Worm (Caenorhabditis elegans) whole organism, late embryonic: Measurements from ENCODE around the gene ceh-79.

Source experiments
- C08G9.2 ChIP-seq: sonication (generic microtip); optimal IDR thresholded peaks from 2 replicates; lab custom pipeline; 2016; ENCODE audit warnings: mild to moderate bottlenecking, missing genetic modification characterization, moderate library complexity, missing compliant biosample characterization
- C38D4.7 ChIP-seq: fragments of 200-800 bp; sonication (Bioruptor generic); optimal IDR thresholded peaks from 2 replicates; lab custom pipeline; 2018; ENCODE audit warnings: mild to moderate bottlenecking, missing genetic modification characterization, moderate library complexity, missing compliant biosample characterization
- F13H6.1 ChIP-seq: sonication (generic microtip); optimal IDR thresholded peaks from 2 replicates; lab custom pipeline; 2016; ENCODE audit warnings: missing genetic modification characterization, missing compliant biosample characterization
- K09A11.1 ChIP-seq: sonication (generic microtip); optimal IDR thresholded peaks from 2 replicates; lab custom pipeline; 2017; ENCODE audit warnings: antibody characterized with exemption, mild to moderate bottlenecking, missing genetic modification characterization, missing compliant biosample characterization; ENCODE audit not compliant: insufficient read depth
- T23F11.4 ChIP-seq: fragments of 200-800 bp; sonication (Bioruptor generic); optimal IDR thresholded peaks from 2 replicates; lab custom pipeline; 2018; ENCODE audit warnings: mild to moderate bottlenecking, missing genetic modification characterization, missing compliant biosample characterization
- Y22D7AL.16 ChIP-seq: sonication (generic microtip); optimal IDR thresholded peaks from 2 replicates; lab custom pipeline; 2016; ENCODE audit warnings: missing genetic modification characterization, missing compliant biosample characterization
- ama-1 ChIP-seq: fragments of 150-350 bp; optimal IDR thresholded peaks from 2 replicates; lab custom pipeline; 2014
- ceh-14 ChIP-seq: sonication (generic microtip); optimal IDR thresholded peaks from 2 replicates; lab custom pipeline; 2016; ENCODE audit warnings: missing genotype, missing genetic modification characterization, missing compliant biosample characterization
- ceh-30 ChIP-seq: fragments of 150-350 bp; optimal IDR thresholded peaks from 2 replicates; lab custom pipeline; 2014; ENCODE audit warnings: missing biosample characterization, missing genetic modification characterization
- ceh-31 ChIP-seq: sonication (generic microtip); optimal IDR thresholded peaks from 2 replicates; lab custom pipeline; 2016; ENCODE audit warnings: missing genetic modification characterization, missing compliant biosample characterization
- ceh-34 ChIP-seq: sonication (generic microtip); optimal IDR thresholded peaks from 2 replicates; lab custom pipeline; 2016; ENCODE audit warnings: mild to moderate bottlenecking, missing genetic modification characterization, missing compliant biosample characterization
- ceh-48 ChIP-seq: sonication (generic microtip); optimal IDR thresholded peaks from 2 replicates; lab custom pipeline; 2016; ENCODE audit warnings: missing genetic modification characterization, inconsistent platforms, missing compliant biosample characterization
- ceh-6 ChIP-seq: fragments of 200-800 bp; sonication (Bioruptor generic); optimal IDR thresholded peaks from 2 replicates; lab custom pipeline; 2018; ENCODE audit warnings: mild to moderate bottlenecking, missing genetic modification characterization, missing compliant biosample characterization
- ceh-9 ChIP-seq: sonication (generic microtip); optimal IDR thresholded peaks from 2 replicates; lab custom pipeline; 2016; ENCODE audit warnings: mild to moderate bottlenecking, missing genetic modification characterization, inconsistent platforms, missing compliant biosample characterization
- elt-2 ChIP-seq: sonication (generic microtip); optimal IDR thresholded peaks from 2 replicates; lab custom pipeline; 2016; ENCODE audit warnings: missing genetic modification reagents, missing genetic modification characterization, missing compliant biosample characterization
- ets-4 ChIP-seq: sonication (generic microtip); optimal IDR thresholded peaks from 2 replicates; lab custom pipeline; 2016; ENCODE audit warnings: missing genetic modification characterization, missing compliant biosample characterization
- eyg-1 ChIP-seq: sonication (generic microtip); optimal IDR thresholded peaks from 2 replicates; lab custom pipeline; 2016; ENCODE audit warnings: missing genotype, missing genetic modification characterization, missing compliant biosample characterization
- fax-1 ChIP-seq: sonication (generic microtip); optimal IDR thresholded peaks from 2 replicates; lab custom pipeline; 2016; ENCODE audit warnings: missing genotype, missing genetic modification characterization, missing compliant biosample characterization
- fkh-10 ChIP-seq: fragments of 150-350 bp; optimal IDR thresholded peaks from 2 replicates; lab custom pipeline; 2014; ENCODE audit warnings: missing biosample characterization, missing genetic modification reagents, missing genetic modification characterization
- fkh-6 ChIP-seq: sonication (generic microtip); optimal IDR thresholded peaks from 2 replicates; lab custom pipeline; 2016; ENCODE audit warnings: missing genetic modification characterization, missing compliant biosample characterization
- hlh-6 ChIP-seq: sonication (generic microtip); optimal IDR thresholded peaks from 2 replicates; lab custom pipeline; 2016; ENCODE audit warnings: missing genotype, missing genetic modification characterization, missing compliant biosample characterization
- lim-6 ChIP-seq: sonication (generic microtip); optimal IDR thresholded peaks from 2 replicates; lab custom pipeline; 2016; ENCODE audit warnings: missing genetic modification characterization, missing compliant biosample characterization
- madf-2 ChIP-seq: sonication (generic microtip); optimal IDR thresholded peaks from 2 replicates; lab custom pipeline; 2017; ENCODE audit warnings: missing genetic modification characterization, missing compliant biosample characterization
- mec-3 ChIP-seq: sonication (generic microtip); optimal IDR thresholded peaks from 2 replicates; lab custom pipeline; 2016; ENCODE audit warnings: borderline replicate concordance, missing genetic modification characterization, missing compliant biosample characterization
- npax-4 ChIP-seq: sonication (generic microtip); optimal IDR thresholded peaks from 2 replicates; lab custom pipeline; 2016; ENCODE audit warnings: missing genetic modification characterization, missing compliant biosample characterization
- pag-3 ChIP-seq: sonication (generic microtip); optimal IDR thresholded peaks from 2 replicates; lab custom pipeline; 2016; ENCODE audit warnings: missing compliant biosample characterization, missing genetic modification characterization, borderline replicate concordance
- pax-1 ChIP-seq: fragments of 150-350 bp; optimal IDR thresholded peaks from 2 replicates; lab custom pipeline; 2014; ENCODE audit warnings: missing biosample characterization, missing genetic modification characterization
- pha-2 ChIP-seq: sonication (generic microtip); optimal IDR thresholded peaks from 2 replicates; lab custom pipeline; 2017; ENCODE audit warnings: mild to moderate bottlenecking, missing genetic modification characterization, missing compliant biosample characterization
- pros-1 ChIP-seq: fragments of 150-350 bp; optimal IDR thresholded peaks from 2 replicates; lab custom pipeline; 2014; ENCODE audit warnings: missing biosample characterization, missing genetic modification reagents, missing genetic modification characterization
- ref-2 ChIP-seq: sonication (generic microtip); optimal IDR thresholded peaks from 2 replicates; lab custom pipeline; 2016; ENCODE audit warnings: missing genetic modification characterization, missing compliant biosample characterization
- sdc-2 ChIP-seq: sonication (generic microtip); optimal IDR thresholded peaks from 2 replicates; lab custom pipeline; 2016; ENCODE audit warnings: missing genotype, missing genetic modification characterization, missing compliant biosample characterization
- sox-4 ChIP-seq: sonication (generic microtip); optimal IDR thresholded peaks from 2 replicates; lab custom pipeline; 2017; ENCODE audit warnings: mild to moderate bottlenecking, missing genetic modification characterization, inconsistent platforms, missing compliant biosample characterization
- tbx-2 ChIP-seq: sonication (generic microtip); optimal IDR thresholded peaks from 2 replicates; lab custom pipeline; 2016; ENCODE audit warnings: missing genetic modification characterization, missing compliant biosample characterization
- tbx-7 ChIP-seq: sonication (generic microtip); optimal IDR thresholded peaks from 2 replicates; lab custom pipeline; 2016; ENCODE audit warnings: missing genotype, missing genetic modification characterization, missing compliant biosample characterization
- ttx-3 ChIP-seq: sonication (generic microtip); optimal IDR thresholded peaks from 2 replicates; lab custom pipeline; 2016; ENCODE audit warnings: missing genetic modification reagents, missing genetic modification characterization, missing compliant biosample characterization
- unc-42 ChIP-seq: sonication (generic microtip); optimal IDR thresholded peaks from 2 replicates; lab custom pipeline; 2016; ENCODE audit warnings: missing genotype, missing genetic modification characterization, missing compliant biosample characterization
- unc-55 ChIP-seq: sonication (generic microtip); optimal IDR thresholded peaks from 2 replicates; lab custom pipeline; 2017; ENCODE audit warnings: missing biosample characterization, missing genetic modification reagents, missing genetic modification characterization
- unc-86 ChIP-seq: sonication (generic microtip); optimal IDR thresholded peaks from 2 replicates; lab custom pipeline; 2016; ENCODE audit warnings: missing genetic modification characterization, missing compliant biosample characterization

The ceh-79 gene

DNA sequence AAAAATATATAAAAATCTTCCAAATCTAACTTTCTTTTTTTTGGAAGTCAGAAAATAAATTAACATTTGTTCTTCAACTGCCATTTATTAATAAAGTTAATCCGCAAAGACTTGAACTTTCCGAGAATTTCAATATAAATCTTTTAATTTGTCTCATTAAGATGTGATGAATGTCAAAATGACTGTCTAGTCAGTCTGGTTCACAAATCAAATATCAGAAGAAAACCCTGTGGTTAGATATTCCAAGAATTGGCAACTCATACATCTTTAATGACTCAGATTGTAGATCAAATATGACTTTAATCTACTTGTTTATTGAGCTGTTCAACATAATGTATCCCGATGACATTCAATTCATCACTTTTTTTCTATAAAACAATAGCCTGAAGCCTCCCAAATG lies 36.0 kb upstream of the ceh-79 start:
- TF ChIP-seq madf-2 (tag; lab: Kevin White, UChicago) = no peak
- no peak for TF ChIP-seq pag-3 (tag; lab: Kevin White, UChicago)
- TF ChIP-seq ceh-14 (tag; lab: Kevin White, UChicago) = no peak
- TF ChIP-seq tbx-7 (tag; lab: Kevin White, UChicago) = no peak
- TF ChIP-seq C08G9.2 (tag; lab: Kevin White, UChicago) = no peak
- TF ChIP-seq ceh-34 = no peak
- no peak for TF ChIP-seq eyg-1 (tag; lab: Kevin White, UChicago)
- no peak for TF ChIP-seq K09A11.1
- no peak for TF ChIP-seq fkh-10
- TF ChIP-seq lim-6 (tag; lab: Kevin White, UChicago) = no peak
- no peak for TF ChIP-seq ama-1 (lab: Kevin White, UChicago)
- no peak for TF ChIP-seq ets-4 (tag; lab: Kevin White, UChicago)
- TF ChIP-seq sdc-2 (tag; lab: Kevin White, UChicago) = no peak

ce11 chrV:13266630-13267029 lies 35.0 kb upstream of the ceh-79 start:
- TF ChIP-seq unc-55 (no peak), C08G9.2 (tag; lab: Kevin White, UChicago) (no peak), T23F11.4 (GFP tag; lab: Kevin White, UChicago) (no peak), pros-1 (no peak), tbx-2 (tag; lab: Kevin White, UChicago) (no peak), ceh-31 (tag; lab: Kevin White, UChicago) (no peak), pha-2 (tag; lab: Kevin White, UChicago) (no peak)

- TF ChIP-seq elt-2 (tag; lab: Kevin White, UChicago) (peak; percentile 34), unc-55 (no peak), fkh-6 (tag; lab: Kevin White, UChicago) (no peak), ceh-48 (tag; lab: Kevin White, UChicago) (no peak), ceh-30 (no peak), ceh-9 (tag; lab: Kevin White, UChicago) (no peak), C08G9.2 (tag; lab: Kevin White, UChicago) (no peak)
Observed at ce11 chrV:13268032-13268431, 33.6 kb upstream of the ceh-79 start.

ce11 chrV:13269228-13269630 lies 32.4 kb upstream of the ceh-79 start:
- no peak for TF ChIP-seq unc-86 (tag; lab: Kevin White, UChicago)
- TF ChIP-seq ceh-30 = no peak
- peak; percentile 21 for TF ChIP-seq elt-2 (tag; lab: Kevin White, UChicago)

- TF ChIP-seq ref-2 (tag; lab: Kevin White, UChicago) = no peak
- no peak for TF ChIP-seq ceh-6 (GFP tag; lab: Kevin White, UChicago)
- TF ChIP-seq C38D4.7 (GFP tag; lab: Kevin White, UChicago) = no peak
- no peak for TF ChIP-seq pros-1
- no peak for TF ChIP-seq hlh-6 (tag; lab: Kevin White, UChicago)
- no peak for TF ChIP-seq fax-1 (tag; lab: Kevin White, UChicago)
- no peak for TF ChIP-seq unc-86 (tag; lab: Kevin White, UChicago)
- TF ChIP-seq unc-42 (tag; lab: Kevin White, UChicago) = no peak
- no peak for TF ChIP-seq ceh-30
- no peak for TF ChIP-seq madf-2 (tag; lab: Kevin White, UChicago)
- TF ChIP-seq Y22D7AL.16 (tag; lab: Kevin White, UChicago) = no peak
- TF ChIP-seq, all 69 proteins: peak for 0
Observed at ce11 chrV:13272275-13272674, 29.4 kb upstream of the ceh-79 start.

DNA sequence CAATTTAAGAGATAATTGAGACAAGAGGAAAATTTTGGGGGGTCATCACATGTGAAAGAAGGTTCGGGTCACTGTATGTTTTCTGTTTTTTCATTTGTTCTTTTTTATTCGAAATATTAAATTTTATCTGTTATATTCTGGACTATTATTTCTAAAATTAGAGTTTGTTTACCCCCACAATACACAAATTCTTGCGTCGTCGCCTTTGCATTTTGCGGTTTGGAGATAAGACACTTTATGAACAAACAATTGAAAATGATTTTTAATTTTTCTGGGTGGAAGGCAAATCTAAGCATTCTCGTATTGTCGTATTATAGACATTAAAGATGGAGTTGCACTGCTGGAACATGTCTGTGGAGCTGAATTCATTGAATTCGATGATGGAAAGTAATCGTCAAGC lies 28.3 kb upstream of the ceh-79 start:
- TF ChIP-seq mec-3 (tag; lab: Kevin White, UChicago) = no peak
- TF ChIP-seq npax-4 (tag; lab: Kevin White, UChicago) = no peak
- no peak for TF ChIP-seq pros-1
- no peak for TF ChIP-seq madf-2 (tag; lab: Kevin White, UChicago)
- TF ChIP-seq ttx-3 (tag; lab: Kevin White, UChicago) = no peak
- no peak for TF ChIP-seq ref-2 (tag; lab: Kevin White, UChicago)
- TF ChIP-seq elt-2 (tag; lab: Kevin White, UChicago) = no peak
- TF ChIP-seq sox-4 (tag; lab: Kevin White, UChicago) = no peak
- TF ChIP-seq hlh-6 (tag; lab: Kevin White, UChicago) = no peak
- no peak for TF ChIP-seq F13H6.1 (tag; lab: Kevin White, UChicago)
- no peak for TF ChIP-seq pax-1 (tag; lab: Kevin White, UChicago)
